Worm (Caenorhabditis elegans) whole organism, young adult: ENCODE data around the gene T01E8.1.

Experiments used
- C17E4.6 ChIP-seq: fragments of 200-800 bp; sonication (Bioruptor generic); IDR thresholded peaks from 2 replicates; pipeline ENCODE4 v1.3.6; 2022; ENCODE audit warnings: missing genetic modification reagents, missing genetic modification characterization, missing compliant biosample characterization
- F22D6.2 ChIP-seq: sonication (generic microtip); optimal IDR thresholded peaks from 2 replicates; lab custom pipeline; 2016; ENCODE audit warnings: mild to moderate bottlenecking, missing genetic modification characterization, missing compliant biosample characterization
- Y53G8AR.9 ChIP-seq: fragments of 200-800 bp; sonication (Bioruptor generic); conservative IDR thresholded peaks from 2 replicates; pipeline ENCODE4 v1.3.6; 2022; ENCODE audit warnings: missing genetic modification reagents, missing genetic modification characterization, missing compliant biosample characterization
- ama-1 ChIP-seq, 3 experiments: fragments of 150-350 bp in 1 of 3; sonication (generic microtip) in 2 of 3; optimal IDR thresholded peaks; 2 replicates each; lab custom pipeline; 2014 to 2018; ENCODE audit warnings: missing biosample characterization in 2 of 3, missing genetic modification characterization in 2 of 3, missing genetic modification reagents in 2 of 3
- aptf-2 ChIP-seq: fragments of 200-800 bp; sonication (Bioruptor generic); conservative IDR thresholded peaks from 2 replicates; pipeline ENCODE4 v1.3.6; 2022; ENCODE audit warnings: missing genetic modification reagents, missing genetic modification characterization, missing compliant biosample characterization
- efl-1 ChIP-seq: fragments of 150-350 bp; optimal IDR thresholded peaks from 2 replicates; lab custom pipeline; 2014; ENCODE audit warnings: missing biosample characterization, missing genetic modification reagents, missing genetic modification characterization
- ets-4 ChIP-seq: fragments of 200-800 bp; sonication (Bioruptor generic); optimal IDR thresholded peaks from 2 replicates; lab custom pipeline; 2018; ENCODE audit warnings: mild to moderate bottlenecking, missing genetic modification characterization, missing compliant biosample characterization
- lag-1 ChIP-seq: fragments of 200-800 bp; sonication (Bioruptor generic); IDR thresholded peaks from 2 replicates; pipeline ENCODE4 v1.3.6; 2022; ENCODE audit warnings: missing genetic modification reagents, missing genetic modification characterization, missing compliant biosample characterization
- nhr-179 ChIP-seq: sonication (generic microtip); optimal IDR thresholded peaks from 2 replicates; lab custom pipeline; 2016; ENCODE audit warnings: mild to moderate bottlenecking, missing genetic modification characterization, missing compliant biosample characterization
- nhr-90 ChIP-seq: sonication (generic microtip); optimal IDR thresholded peaks from 2 replicates; lab custom pipeline; 2016; ENCODE audit warnings: missing genotype, mild to moderate bottlenecking, missing genetic modification characterization, missing compliant biosample characterization
- snpc-3.4 ChIP-seq: sonication (generic microtip); optimal IDR thresholded peaks from 2 replicates; lab custom pipeline; 2017; ENCODE audit warnings: missing genetic modification characterization, mild to moderate bottlenecking, missing compliant biosample characterization, antibody characterized with exemption, moderate library complexity, missing genotype, missing genetic modification reagents
- ztf-26 ChIP-seq: sonication (generic microtip); optimal IDR thresholded peaks from 2 replicates; lab custom pipeline; 2017; ENCODE audit warnings: missing genetic modification characterization, missing compliant biosample characterization

- no peak for TF ChIP-seq ztf-26 (tag; lab: Kevin White, UChicago)
- TF ChIP-seq ets-4 (GFP tag; lab: Kevin White, UChicago) = no peak
- no peak for TF ChIP-seq aptf-2 (GFP tag; lab: Robert Waterston, UW)
- no peak for TF ChIP-seq ama-1 (optimal IDR thresholded peaks at IDR 0.05; lab: Kevin White, UChicago)
- TF ChIP-seq ama-1 (GFP tag; optimal IDR thresholded peaks at IDR 0.05; lab: Kevin White, UChicago) = no peak
- TF ChIP-seq nhr-90 (tag; lab: Kevin White, UChicago) = no peak
- TF ChIP-seq Y53G8AR.9 (GFP tag; lab: Robert Waterston, UW) = no peak
- no peak for TF ChIP-seq F22D6.2 (tag; lab: Kevin White, UChicago)
- no peak for TF ChIP-seq efl-1 (GFP tag; lab: Kevin White, UChicago)
- no peak for TF ChIP-seq lag-1 (GFP tag; lab: Robert Waterston, UW)
- no peak for TF ChIP-seq nhr-179 (tag; lab: Kevin White, UChicago)
- TF ChIP-seq snpc-3.4 (tag; lab: Kevin White, UChicago) = no peak
- no peak for TF ChIP-seq C17E4.6 (GFP tag; lab: Robert Waterston, UW)
These were observed 39.1 kb downstream of the T01E8.1 start for ce11 chrII:10245612-10246011.
